Fruit fly (Drosophila melanogaster) whole organism, embryonic: ENCODE data around the gene Tim8.

Experiments used
- Atf-2 ChIP-seq: fragments of 200-800 bp; sonication (Bioruptor generic); optimal IDR thresholded peaks from 2 replicates; lab custom pipeline; 2016; ENCODE audit warnings: missing biosample characterization, missing genetic modification characterization
- B-H2 ChIP-seq: fragments of 200-800 bp; sonication (Bioruptor generic); optimal IDR thresholded peaks from 2 replicates; lab custom pipeline; 2018; ENCODE audit warnings: missing biosample characterization, mild to moderate bottlenecking, missing genetic modification characterization
- Bdp1 ChIP-seq: fragments of 200-800 bp; sonication (Bioruptor generic); optimal IDR thresholded peaks from 3 replicates; lab custom pipeline; 2016; ENCODE audit warnings: missing biosample characterization, missing genetic modification characterization
- CG10267 ChIP-seq: fragments of 200-800 bp; sonication (Bioruptor generic); optimal IDR thresholded peaks from 2 replicates; lab custom pipeline; 2018; ENCODE audit warnings: missing biosample characterization, mild to moderate bottlenecking, missing genetic modification characterization, moderate library complexity
- CG10565 ChIP-seq: fragments of 200-800 bp; sonication (Bioruptor generic); optimal IDR thresholded peaks from 3 replicates; lab custom pipeline; 2016; ENCODE audit warnings: missing biosample characterization, mild to moderate bottlenecking, missing genetic modification characterization
- CG11398 ChIP-seq: fragments of 200-800 bp; sonication (Bioruptor generic); optimal IDR thresholded peaks from 2 replicates; lab custom pipeline; 2016; ENCODE audit warnings: missing biosample characterization, missing genetic modification characterization
- CG13287 ChIP-seq: fragments of 200-800 bp; sonication (Bioruptor generic); IDR thresholded peaks from 2 replicates; pipeline ENCODE4 v1.3.6; 2022; ENCODE audit warnings: missing biosample characterization, missing genetic modification characterization; ENCODE audit not compliant: partially characterized antibody
- CG13624 ChIP-seq: fragments of 200-800 bp; sonication (Bioruptor generic); optimal IDR thresholded peaks from 2 replicates; lab custom pipeline; 2016; ENCODE audit warnings: missing biosample characterization, missing genetic modification characterization
- CG13775 ChIP-seq: fragments of 200-800 bp; sonication (Bioruptor generic); optimal IDR thresholded peaks from 3 replicates; lab custom pipeline; 2017; ENCODE audit warnings: missing biosample characterization, mild to moderate bottlenecking, missing genetic modification characterization
- CG13894 ChIP-seq: fragments of 200-800 bp; sonication (Bioruptor generic); optimal IDR thresholded peaks from 3 replicates; lab custom pipeline; 2018; ENCODE audit warnings: missing biosample characterization, mild to moderate bottlenecking, missing genetic modification characterization, moderate library complexity
- CG14860 ChIP-seq: fragments of 200-800 bp; sonication (Bioruptor generic); IDR thresholded peaks from 3 replicates; pipeline ENCODE4 v1.3.6; 2022; ENCODE audit warnings: missing biosample characterization, missing genetic modification characterization; ENCODE audit not compliant: partially characterized antibody
- CG1603 ChIP-seq: fragments of 200-800 bp; sonication (Bioruptor generic); optimal IDR thresholded peaks from 2 replicates; lab custom pipeline; 2019; ENCODE audit warnings: missing biosample characterization, mild to moderate bottlenecking, missing genetic modification characterization, moderate library complexity
- CG1647 ChIP-seq: fragments of 200-800 bp; sonication (Bioruptor generic); optimal IDR thresholded peaks from 3 replicates; lab custom pipeline; 2016; ENCODE audit warnings: missing biosample characterization, missing genetic modification characterization
- CG17328 ChIP-seq: fragments of 200-800 bp; sonication (Bioruptor generic); IDR thresholded peaks from 2 replicates; pipeline ENCODE4 v1.3.6; 2022; ENCODE audit warnings: missing biosample characterization, missing genetic modification characterization
- CG2120 ChIP-seq: fragments of 200-800 bp; sonication (Bioruptor generic); optimal IDR thresholded peaks from 3 replicates; lab custom pipeline; 2016; ENCODE audit warnings: missing biosample characterization, missing genetic modification characterization
- CG2875 ChIP-seq: fragments of 200-800 bp; sonication (Bioruptor generic); optimal IDR thresholded peaks from 2 replicates; lab custom pipeline; 2017; ENCODE audit warnings: missing biosample characterization, mild to moderate bottlenecking, missing genetic modification characterization, missing genetic modification reagents
- CG30403 ChIP-seq: fragments of 200-800 bp; sonication (Bioruptor generic); optimal IDR thresholded peaks from 3 replicates; lab custom pipeline; 2016; ENCODE audit warnings: missing biosample characterization, missing genetic modification characterization
- CG31441 ChIP-seq: fragments of 200-800 bp; sonication (Bioruptor generic); IDR thresholded peaks from 2 replicates; pipeline ENCODE4 v1.3.6; 2022; ENCODE audit warnings: missing biosample characterization, missing genetic modification characterization
- CG3281 ChIP-seq: fragments of 200-800 bp; sonication (Bioruptor generic); optimal IDR thresholded peaks from 3 replicates; lab custom pipeline; 2017; ENCODE audit warnings: missing biosample characterization, mild to moderate bottlenecking, missing genetic modification characterization
- CG3838 ChIP-seq: fragments of 200-800 bp; sonication (Bioruptor generic); optimal IDR thresholded peaks from 3 replicates; lab custom pipeline; 2016; ENCODE audit warnings: missing biosample characterization, missing genetic modification characterization
- CG4328 ChIP-seq: fragments of 200-800 bp; sonication (Bioruptor generic); optimal IDR thresholded peaks from 3 replicates; lab custom pipeline; 2017; ENCODE audit warnings: missing biosample characterization, missing genetic modification reagents, missing genetic modification characterization
- CG43689 ChIP-seq: fragments of 200-800 bp; sonication (Bioruptor generic); IDR thresholded peaks from 2 replicates; pipeline ENCODE4 v1.3.6; 2022; ENCODE audit warnings: missing biosample characterization, missing genetic modification characterization
- CG6175 ChIP-seq: fragments of 200-800 bp; sonication (Bioruptor generic); IDR thresholded peaks from 3 replicates; pipeline ENCODE4 v1.3.6; 2022; ENCODE audit warnings: missing biosample characterization, missing genetic modification characterization
- CG7928 ChIP-seq: fragments of 200-800 bp; sonication (Bioruptor generic); optimal IDR thresholded peaks from 2 replicates; lab custom pipeline; 2017; ENCODE audit warnings: missing biosample characterization, mild to moderate bottlenecking, missing genetic modification characterization
- CG8281 ChIP-seq: fragments of 200-800 bp; sonication (Bioruptor generic); optimal IDR thresholded peaks from 2 replicates; lab custom pipeline; 2018; ENCODE audit warnings: missing biosample characterization, mild to moderate bottlenecking, missing genetic modification characterization, moderate library complexity
- CG8388 ChIP-seq: fragments of 200-800 bp; sonication (Bioruptor generic); optimal IDR thresholded peaks from 2 replicates; lab custom pipeline; 2019; ENCODE audit warnings: missing biosample characterization, mild to moderate bottlenecking, missing genetic modification characterization, moderate library complexity
- CG9932 ChIP-seq: fragments of 200-800 bp; sonication (Bioruptor generic); IDR thresholded peaks from 2 replicates; pipeline ENCODE4 v1.3.6; 2022; ENCODE audit warnings: missing biosample characterization, missing genetic modification characterization
- CoRest ChIP-seq: fragments of 200-800 bp; sonication (Bioruptor generic); optimal IDR thresholded peaks from 3 replicates; lab custom pipeline; 2018; ENCODE audit warnings: missing biosample characterization, mild to moderate bottlenecking, missing genetic modification characterization, moderate library complexity
- D19A ChIP-seq: fragments of 200-800 bp; optimal IDR thresholded peaks from 3 replicates; lab custom pipeline; 2019; ENCODE audit warnings: missing biosample characterization, mild to moderate bottlenecking, missing genetic modification characterization, moderate library complexity
- Dip3 ChIP-seq: fragments of 200-800 bp; sonication (Bioruptor generic); optimal IDR thresholded peaks from 3 replicates; lab custom pipeline; 2016; ENCODE audit warnings: missing biosample characterization, missing genetic modification characterization
- E2f2 ChIP-seq: fragments of 200-800 bp; sonication (Bioruptor generic); IDR thresholded peaks from 2 replicates; pipeline ENCODE4 v1.3.6; 2022; ENCODE audit warnings: missing biosample characterization, missing genetic modification characterization
- HLH54F ChIP-seq: fragments of 200-800 bp; sonication (Bioruptor generic); optimal IDR thresholded peaks from 3 replicates; lab custom pipeline; 2016; ENCODE audit warnings: missing biosample characterization, missing genetic modification characterization
- Hr51 ChIP-seq, 2 experiments: fragments of 200-800 bp; sonication (Bioruptor generic); optimal IDR thresholded peaks; 2 replicates in 1 of 2; 3 replicates in 1 of 2; lab custom pipeline; 2016 to 2018; ENCODE audit warnings: missing biosample characterization in 2 of 2, missing genetic modification characterization in 2 of 2, mild to moderate bottlenecking in 1 of 2, moderate library complexity in 1 of 2
- Jarid2 ChIP-seq: fragments of 200-800 bp; sonication (Bioruptor generic); optimal IDR thresholded peaks from 3 replicates; lab custom pipeline; 2017; ENCODE audit warnings: mild to moderate bottlenecking, missing biosample characterization, missing genetic modification reagents, missing genetic modification characterization
- Mrtf ChIP-seq: fragments of 200-800 bp; sonication (Bioruptor generic); IDR thresholded peaks from 3 replicates; pipeline ENCODE4 v1.3.6; 2022; ENCODE audit warnings: missing biosample characterization, missing genetic modification characterization
- Pdp1 ChIP-seq, 2 experiments: fragments of 200-800 bp; sonication (Bioruptor generic); optimal IDR thresholded peaks; 3 replicates each; lab custom pipeline; 2016; ENCODE audit warnings: missing biosample characterization in 2 of 2, missing genetic modification characterization in 2 of 2, mild to moderate bottlenecking in 1 of 2, moderate library complexity in 1 of 2
- Xbp1 ChIP-seq: fragments of 200-800 bp; sonication (Bioruptor generic); optimal IDR thresholded peaks from 3 replicates; lab custom pipeline; 2016; ENCODE audit warnings: missing biosample characterization, mild to moderate bottlenecking, missing genetic modification characterization
- aop ChIP-seq: fragments of 200-800 bp; sonication (Bioruptor generic); IDR thresholded peaks from 2 replicates; pipeline ENCODE4 v1.3.6; 2022; ENCODE audit warnings: missing biosample characterization, missing genetic modification characterization
- ewg ChIP-seq: fragments of 200-800 bp; sonication (Bioruptor generic); optimal IDR thresholded peaks from 3 replicates; lab custom pipeline; 2017; ENCODE audit warnings: mild to moderate bottlenecking, missing biosample characterization, missing genetic modification reagents, missing genetic modification characterization
- gcm2 ChIP-seq: fragments of 200-800 bp; sonication (Bioruptor generic); optimal IDR thresholded peaks from 2 replicates; lab custom pipeline; 2016; ENCODE audit warnings: missing biosample characterization, missing genetic modification characterization
- lmd ChIP-seq: fragments of 200-800 bp; sonication (Bioruptor generic); IDR thresholded peaks from 2 replicates; pipeline ENCODE4 v1.3.6; 2022; ENCODE audit warnings: missing biosample characterization, missing genetic modification characterization
- maf-S ChIP-seq: fragments of 200-800 bp; sonication (Bioruptor generic); optimal IDR thresholded peaks from 2 replicates; lab custom pipeline; 2016; ENCODE audit warnings: missing biosample characterization, missing genetic modification characterization
- phol ChIP-seq: fragments of 200-800 bp; sonication (Bioruptor generic); optimal IDR thresholded peaks from 3 replicates; lab custom pipeline; 2018; ENCODE audit warnings: missing biosample characterization, mild to moderate bottlenecking, missing genetic modification characterization, moderate library complexity
- sens-2 ChIP-seq: fragments of 200-800 bp; sonication (Bioruptor generic); IDR thresholded peaks from 2 replicates; pipeline ENCODE4 v1.3.6; 2022; ENCODE audit warnings: missing biosample characterization, missing genetic modification characterization
- sim ChIP-seq: fragments of 200-800 bp; sonication (Bioruptor generic); IDR thresholded peaks from 2 replicates; pipeline ENCODE4 v1.3.6; 2022; ENCODE audit warnings: missing biosample characterization, missing genetic modification characterization
- slou ChIP-seq: fragments of 200-800 bp; sonication (Bioruptor generic); optimal IDR thresholded peaks from 3 replicates; lab custom pipeline; 2016; ENCODE audit warnings: missing biosample characterization, missing genetic modification characterization
- wdn ChIP-seq: fragments of 200-800 bp; sonication (Bioruptor generic); IDR thresholded peaks from 2 replicates; pipeline ENCODE4 v1.3.6; 2022; ENCODE audit warnings: missing biosample characterization, missing genetic modification characterization
- wek ChIP-seq: fragments of 200-800 bp; sonication (Bioruptor generic); optimal IDR thresholded peaks from 3 replicates; lab custom pipeline; 2018; ENCODE audit warnings: missing biosample characterization, mild to moderate bottlenecking, missing genetic modification characterization, moderate library complexity

Gene Tim8

dm6 chrX:11338973-11339867 is 29.0 kb upstream of the Tim8 start (continued):
- peak; percentile 55 for TF ChIP-seq Atf-2
- no peak for TF ChIP-seq slou (GFP tag; lab: Kevin White, UChicago)
- TF ChIP-seq CG30403 (GFP tag; lab: Kevin White, UChicago), result peak; percentile 58
- TF ChIP-seq lmd (GFP tag; lab: Robert Waterston, UW), result peak; percentile 35; the same call in 1 of the 2 replicates
- no peak for TF ChIP-seq sens-2
- TF ChIP-seq maf-S, result peak; percentile 33
- peak; percentile 87 for TF ChIP-seq CG14860 (GFP tag; lab: Robert Waterston, UW)
- peak; percentile 74 for TF ChIP-seq E2f2 (GFP tag; lab: Robert Waterston, UW)
- TF ChIP-seq wdn (GFP tag; lab: Robert Waterston, UW), result no peak
- TF ChIP-seq Pdp1 (GFP tag; optimal IDR thresholded peaks at IDR 0.05; lab: Kevin White, UChicago), result peak; percentile 58 to 65
- TF ChIP-seq CG13775 (GFP tag; lab: Kevin White, UChicago), result peak; percentile 40
- TF ChIP-seq D19A, result no peak
- TF ChIP-seq CG2120, result peak; percentile 75
- peak in 1 of 2 experiments; percentile 44 for TF ChIP-seq Hr51 (GFP tag; optimal IDR thresholded peaks at IDR 0.05; lab: Kevin White, UChicago)
- 0 out of 2 replicates have a peak, but pooled peaks have one; percentile 10 for TF ChIP-seq CG31441 (GFP tag; lab: Robert Waterston, UW)
- peak; percentile 1 for TF ChIP-seq CG3838 (GFP tag; lab: Kevin White, UChicago)
- TF ChIP-seq Xbp1 (GFP tag; lab: Kevin White, UChicago), result peak; percentile 35
- no peak for TF ChIP-seq CG10565 (GFP tag; lab: Kevin White, UChicago)
- no peak for TF ChIP-seq ewg
- no peak for TF ChIP-seq CG8388
- peak; percentile 88 for TF ChIP-seq CG13287 (GFP tag; lab: Robert Waterston, UW)
- TF ChIP-seq Jarid2 (GFP tag; lab: Kevin White, UChicago), result no peak
- no peak for TF ChIP-seq CG11398 (GFP tag; lab: Kevin White, UChicago)
- peak; percentile 56 for TF ChIP-seq HLH54F
- no peak for TF ChIP-seq sim (GFP tag; lab: Robert Waterston, UW)
- TF ChIP-seq CG17328 (GFP tag; lab: Robert Waterston, UW), result no peak
- no peak for TF ChIP-seq Mrtf (GFP tag; lab: Robert Waterston, UW)
- peak; percentile 52 for TF ChIP-seq Dip3 (GFP tag; lab: Kevin White, UChicago)
- TF ChIP-seq CG10267, result peak; percentile 45
- TF ChIP-seq CG2875 (GFP tag; lab: Kevin White, UChicago), result peak; percentile 17
- peak; percentile 78 for TF ChIP-seq CG9932 (GFP tag; lab: Robert Waterston, UW)
- no peak for TF ChIP-seq gcm2 (GFP tag; lab: Kevin White, UChicago)
- peak; percentile 66 for TF ChIP-seq phol (tag; lab: Kevin White, UChicago)
- peak; percentile 62 for TF ChIP-seq CoRest (tag; lab: Kevin White, UChicago)
- TF ChIP-seq CG8281 (tag; lab: Kevin White, UChicago), result no peak
- TF ChIP-seq B-H2 (GFP tag; lab: Kevin White, UChicago), result peak; percentile 65
- no peak for TF ChIP-seq wek (GFP tag; lab: Kevin White, UChicago)
- peak; percentile 89 for TF ChIP-seq CG1603 (tag; lab: Kevin White, UChicago)
- no peak for TF ChIP-seq CG6175 (GFP tag; lab: Robert Waterston, UW)
- TF ChIP-seq CG43689 (GFP tag; lab: Robert Waterston, UW), result no peak
- no peak for TF ChIP-seq Bdp1 (GFP tag; lab: Kevin White, UChicago)
- no peak for TF ChIP-seq CG3281 (GFP tag; lab: Kevin White, UChicago)
- peak; percentile 37 for TF ChIP-seq CG1647
- peak; percentile 30 for TF ChIP-seq CG13894
- peak; percentile 15 for TF ChIP-seq CG4328
- TF ChIP-seq aop (GFP tag; lab: Robert Waterston, UW), result no peak; the same call in none of the 2 replicates
- TF ChIP-seq CG13624, result peak; percentile 58
- peak; percentile 19 for TF ChIP-seq CG7928
